Fruit fly (Drosophila melanogaster): ENCODE data around the gene CG11786.

- TF ChIP-seq CG32121 (GFP tag; IDR thresholded peaks at IDR 0.05) (peak; percentile 90), CG8159 (tag; optimal IDR thresholded peaks at IDR 0.05) (peak; percentile 87), EcR (GFP tag; optimal IDR thresholded peaks at IDR 0.05) (peak; percentile 84), CG17806 (tag; optimal IDR thresholded peaks at IDR 0.05) (peak; percentile 87), Snoo (tag; optimal IDR thresholded peaks at IDR 0.05) (no peak), CG8301 (tag; optimal IDR thresholded peaks at IDR 0.05) (peak; percentile 96), D1 (tag; optimal IDR thresholded peaks at IDR 0.05) (no peak), CG10348 (GFP tag; IDR thresholded peaks at IDR 0.05) (peak; percentile 51; the same call in 1 of the 2 replicates), Ets98B (GFP tag; IDR thresholded peaks at IDR 0.05) (peak; percentile 95), CG13204 (GFP tag; optimal IDR thresholded peaks at IDR 0.05) (peak; percentile 72), CG15710 (tag; optimal IDR thresholded peaks at IDR 0.05) (peak; percentile 85), rn (GFP tag; IDR thresholded peaks at IDR 0.05) (peak; percentile 81)
Observed at dm6 chr3R:25009745-25010446, 36.2 kb upstream of the CG11786 start.
